Worm (Caenorhabditis elegans) whole organism, young adult: ENCODE results near the gene K11H12.5.

ENCODE experiments used
- B0019.2 ChIP-seq: fragments of 200-800 bp; sonication (Bioruptor generic); conservative IDR thresholded peaks from 2 replicates; pipeline ENCODE4 v1.3.6; 2022; ENCODE audit warnings: missing genetic modification reagents, missing genetic modification characterization, missing compliant biosample characterization
- B0035.1 ChIP-seq: sonication (generic microtip); optimal IDR thresholded peaks from 2 replicates; lab custom pipeline; 2016; ENCODE audit warnings: missing genetic modification characterization, mild to moderate bottlenecking, missing compliant biosample characterization, missing genotype, missing genetic modification reagents
- B0336.3 ChIP-seq: fragments of 200-800 bp; sonication (Bioruptor generic); IDR thresholded peaks from 2 replicates; pipeline ENCODE4 v1.3.6; 2022; ENCODE audit warnings: missing genetic modification characterization, missing compliant biosample characterization
- D2030.7 ChIP-seq: fragments of 200-800 bp; sonication (Bioruptor generic); IDR thresholded peaks from 2 replicates; pipeline ENCODE4 v1.3.6; 2022; ENCODE audit warnings: missing genetic modification reagents, missing genetic modification characterization, missing compliant biosample characterization
- F22D6.2 ChIP-seq: sonication (generic microtip); optimal IDR thresholded peaks from 2 replicates; lab custom pipeline; 2016; ENCODE audit warnings: mild to moderate bottlenecking, missing genetic modification characterization, missing compliant biosample characterization
- F37B4.10 ChIP-seq: fragments of 200-800 bp; sonication (Bioruptor generic); IDR thresholded peaks from 2 replicates; pipeline ENCODE4 v1.3.6; 2022; ENCODE audit warnings: missing genetic modification characterization, missing compliant biosample characterization
- F39B2.1 ChIP-seq: fragments of 200-800 bp; sonication (Bioruptor generic); IDR thresholded peaks from 2 replicates; pipeline ENCODE4 v1.3.6; 2022; ENCODE audit warnings: missing genetic modification reagents, missing genetic modification characterization, missing compliant biosample characterization
- Y79H2A.3 ChIP-seq: fragments of 200-800 bp; sonication (Bioruptor generic); conservative IDR thresholded peaks from 2 replicates; pipeline ENCODE4 v1.3.6; 2022; ENCODE audit warnings: missing genetic modification reagents, missing genetic modification characterization, missing compliant biosample characterization
- atf-7 ChIP-seq: sonication (generic microtip); optimal IDR thresholded peaks from 2 replicates; lab custom pipeline; 2017; ENCODE audit warnings: mild to moderate bottlenecking, missing genetic modification characterization, missing compliant biosample characterization
- attf-3 ChIP-seq: fragments of 200-800 bp; sonication (Bioruptor generic); conservative IDR thresholded peaks from 2 replicates; pipeline ENCODE4 v1.3.6; 2022; ENCODE audit warnings: missing genetic modification reagents, missing genetic modification characterization, missing compliant biosample characterization
- bed-1 ChIP-seq: fragments of 200-800 bp; sonication (Bioruptor generic); IDR thresholded peaks from 2 replicates; pipeline ENCODE4 v1.3.6; 2022; ENCODE audit warnings: missing genetic modification reagents, missing genetic modification characterization, missing compliant biosample characterization
- ccch-3 ChIP-seq: fragments of 200-800 bp; sonication (Bioruptor generic); optimal IDR thresholded peaks from 2 replicates; lab custom pipeline; 2018; ENCODE audit warnings: mild to moderate bottlenecking, missing genetic modification characterization, missing compliant biosample characterization
- ceh-100 ChIP-seq: fragments of 200-800 bp; sonication (Bioruptor generic); IDR thresholded peaks from 2 replicates; pipeline ENCODE4 v1.3.6; 2022; ENCODE audit warnings: missing genetic modification reagents, missing genetic modification characterization, missing compliant biosample characterization
- ceh-79 ChIP-seq: sonication (generic microtip); optimal IDR thresholded peaks from 2 replicates; lab custom pipeline; 2017; ENCODE audit warnings: mild to moderate bottlenecking, missing genetic modification characterization, missing compliant biosample characterization
- die-1 ChIP-seq: sonication (generic microtip); optimal IDR thresholded peaks from 2 replicates; lab custom pipeline; 2016; ENCODE audit warnings: missing genotype, mild to moderate bottlenecking, missing genetic modification characterization, missing compliant biosample characterization
- dox-1 ChIP-seq: fragments of 200-800 bp; sonication (Bioruptor generic); IDR thresholded peaks from 2 replicates; pipeline ENCODE4 v1.3.6; 2022; ENCODE audit warnings: missing genetic modification reagents, missing genetic modification characterization, missing compliant biosample characterization
- dpl-1 ChIP-seq: fragments of 150-350 bp; optimal IDR thresholded peaks from 2 replicates; lab custom pipeline; 2014; ENCODE audit warnings: missing biosample characterization, missing genetic modification reagents, missing genetic modification characterization
- egl-18 ChIP-seq: fragments of 200-800 bp; sonication (Bioruptor generic); IDR thresholded peaks from 2 replicates; pipeline ENCODE4 v1.3.6; 2022; ENCODE audit warnings: missing genetic modification reagents, missing genetic modification characterization, missing compliant biosample characterization
- egrh-3 ChIP-seq: fragments of 200-800 bp; sonication (Bioruptor generic); IDR thresholded peaks from 2 replicates; pipeline ENCODE4 v1.3.6; 2022; ENCODE audit warnings: missing genetic modification reagents, missing genetic modification characterization, missing compliant biosample characterization
- ets-4 ChIP-seq: fragments of 200-800 bp; sonication (Bioruptor generic); optimal IDR thresholded peaks from 2 replicates; lab custom pipeline; 2018; ENCODE audit warnings: mild to moderate bottlenecking, missing genetic modification characterization, missing compliant biosample characterization
- let-526 ChIP-seq: fragments of 200-800 bp; sonication (Bioruptor generic); IDR thresholded peaks from 2 replicates; pipeline ENCODE4 v1.3.6; 2022; ENCODE audit warnings: missing genetic modification reagents, missing genetic modification characterization, missing compliant biosample characterization
- lin-35 ChIP-seq, 3 experiments: fragments of 150-350 bp in 2 of 3; sonication (generic microtip) in 1 of 3; optimal IDR thresholded peaks; 2 replicates each; lab custom pipeline; 2014 to 2018; ENCODE audit warnings: missing biosample characterization in 3 of 3, missing genetic modification characterization in 3 of 3, missing genetic modification reagents in 3 of 3
- lir-1 ChIP-seq: fragments of 200-800 bp; sonication (Bioruptor generic); conservative IDR thresholded peaks from 2 replicates; pipeline ENCODE4 v1.3.6; 2022; ENCODE audit warnings: missing genetic modification reagents, missing genetic modification characterization, missing compliant biosample characterization
- madf-8 ChIP-seq: fragments of 200-800 bp; sonication (Bioruptor generic); conservative IDR thresholded peaks from 2 replicates; pipeline ENCODE4 v1.3.6; 2022; ENCODE audit warnings: missing genetic modification reagents, missing genetic modification characterization, missing compliant biosample characterization
- mcd-1 ChIP-seq: fragments of 200-800 bp; sonication (Bioruptor generic); IDR thresholded peaks from 2 replicates; pipeline ENCODE4 v1.3.6; 2022; ENCODE audit warnings: missing genetic modification reagents, missing genetic modification characterization, missing compliant biosample characterization
- mel-28 ChIP-seq: sonication (generic microtip); optimal IDR thresholded peaks from 2 replicates; lab custom pipeline; 2016; ENCODE audit warnings: borderline replicate concordance, mild to moderate bottlenecking, missing genetic modification characterization, missing compliant biosample characterization
- nfya-1 ChIP-seq: sonication (generic microtip); optimal IDR thresholded peaks from 2 replicates; lab custom pipeline; 2017; ENCODE audit warnings: antibody characterized with exemption, missing compliant biosample characterization, missing genetic modification characterization, borderline replicate concordance; ENCODE audit not compliant: insufficient read depth
- nfya-2 ChIP-seq: fragments of 200-800 bp; sonication (Bioruptor generic); IDR thresholded peaks from 2 replicates; pipeline ENCODE4 v1.3.6; 2022; ENCODE audit warnings: missing genetic modification reagents, missing genetic modification characterization, missing compliant biosample characterization
- nhr-120 ChIP-seq: fragments of 200-800 bp; sonication (Bioruptor generic); IDR thresholded peaks from 2 replicates; pipeline ENCODE4 v1.3.6; 2022; ENCODE audit warnings: missing genetic modification characterization, missing compliant biosample characterization
- nhr-179 ChIP-seq: sonication (generic microtip); optimal IDR thresholded peaks from 2 replicates; lab custom pipeline; 2016; ENCODE audit warnings: mild to moderate bottlenecking, missing genetic modification characterization, missing compliant biosample characterization
- nhr-80 ChIP-seq: sonication (generic microtip); optimal IDR thresholded peaks from 2 replicates; lab custom pipeline; 2016; ENCODE audit warnings: missing genetic modification characterization, missing compliant biosample characterization
- rcor-1 ChIP-seq: fragments of 200-800 bp; sonication (Bioruptor generic); IDR thresholded peaks from 2 replicates; pipeline ENCODE4 v1.3.6; 2022; ENCODE audit warnings: missing genetic modification reagents, missing genetic modification characterization, missing compliant biosample characterization
- repo-1 ChIP-seq: sonication (generic microtip); optimal IDR thresholded peaks from 2 replicates; lab custom pipeline; 2017; ENCODE audit warnings: mild to moderate bottlenecking, missing genetic modification characterization, missing compliant biosample characterization
- tbx-9 ChIP-seq: sonication (generic microtip); optimal IDR thresholded peaks from 2 replicates; lab custom pipeline; 2016; ENCODE audit warnings: borderline replicate concordance, missing genetic modification characterization, inconsistent platforms, missing compliant biosample characterization
- xnd-1 ChIP-seq: sonication (generic microtip); optimal IDR thresholded peaks from 2 replicates; lab custom pipeline; 2016; ENCODE audit warnings: missing genotype, missing genetic modification reagents, missing genetic modification characterization, missing compliant biosample characterization
- ztf-22 ChIP-seq: fragments of 200-800 bp; sonication (Bioruptor generic); optimal IDR thresholded peaks from 2 replicates; lab custom pipeline; 2018; ENCODE audit warnings: mild to moderate bottlenecking, missing genetic modification characterization, moderate library complexity, missing compliant biosample characterization
- ztf-26 ChIP-seq: sonication (generic microtip); optimal IDR thresholded peaks from 2 replicates; lab custom pipeline; 2017; ENCODE audit warnings: missing genetic modification characterization, missing compliant biosample characterization
- ztf-28 ChIP-seq: fragments of 200-800 bp; sonication (Bioruptor generic); IDR thresholded peaks from 2 replicates; pipeline ENCODE4 v1.3.6; 2022; ENCODE audit warnings: missing genetic modification reagents, missing genetic modification characterization, missing compliant biosample characterization
- ztf-3 ChIP-seq: fragments of 200-800 bp; sonication (Bioruptor generic); optimal IDR thresholded peaks from 2 replicates; lab custom pipeline; 2018; ENCODE audit warnings: mild to moderate bottlenecking, missing genetic modification characterization, missing compliant biosample characterization

Gene K11H12.5

ce11 chrIV:665225-665624 lies 11.2 kb upstream of the K11H12.5 start, which contains the start of gene K11H12.7 (continued):
- TF ChIP-seq ztf-28 (no peak), Y79H2A.3 (GFP tag; lab: Robert Waterston, UW) (no peak), madf-8 (GFP tag; lab: Robert Waterston, UW) (no peak), tbx-9 (tag; lab: Kevin White, UChicago) (no peak)
- TF ChIP-seq, all 124 proteins: peak for 0

- TF ChIP-seq F39B2.1: no peak
- TF ChIP-seq egl-18 (GFP tag; lab: Robert Waterston, UW): no peak
- TF ChIP-seq mel-28 (tag; lab: Kevin White, UChicago): no peak
Observed at ce11 chrIV:666991-667390, 9.4 kb upstream of the K11H12.5 start, which contains the start of gene K11H12.6. TSS of gene K11H12.6 (plus strand) at chrIV:667291.

ce11 chrIV:670455-670854 lies 5.9 kb upstream of the K11H12.5 start, which contains the start of gene K11H12.11:
TSS of gene K11H12.11 (minus strand) at chrIV:670555.
- TF ChIP-seq nfya-2 (GFP tag; lab: Robert Waterston, UW) (no peak), F22D6.2 (tag; lab: Kevin White, UChicago) (no peak), rcor-1 (no peak), B0336.3 (no peak), let-526 (GFP tag; lab: Robert Waterston, UW) (no peak), ccch-3 (GFP tag; lab: Kevin White, UChicago) (no peak), dpl-1 (GFP tag; lab: Kevin White, UChicago) (no peak), ceh-100 (GFP tag; lab: Robert Waterston, UW) (no peak), D2030.7 (GFP tag; lab: Robert Waterston, UW) (no peak)
- TF ChIP-seq, all 124 proteins: peak for 0

- TF ChIP-seq ztf-3 (GFP tag; lab: Kevin White, UChicago) (no peak), ztf-26 (no peak), repo-1 (tag; lab: Kevin White, UChicago) (no peak), bed-1 (no peak), dox-1 (peak; percentile 70), attf-3 (GFP tag; lab: Robert Waterston, UW) (no peak), lir-1 (GFP tag; lab: Robert Waterston, UW) (no peak), ceh-79 (tag; lab: Kevin White, UChicago) (no peak), B0035.1 (tag; lab: Kevin White, UChicago) (no peak), ets-4 (GFP tag; lab: Kevin White, UChicago) (peak; percentile 70), egrh-3 (GFP tag; lab: Robert Waterston, UW) (no peak), ztf-22 (GFP tag; lab: Kevin White, UChicago) (no peak), nhr-80 (tag; lab: Kevin White, UChicago) (peak; percentile 90)
Observed at ce11 chrIV:673313-673712, 3.1 kb upstream of the K11H12.5 start, which contains the start of gene K11H12.3. TSS of gene K11H12.3 (minus strand) at chrIV:673480.

- no peak for TF ChIP-seq lin-35 (GFP tag; optimal IDR thresholded peaks at IDR 0.05; lab: Kevin White, UChicago)
- TF ChIP-seq nfya-1 (tag; lab: Kevin White, UChicago): no peak
- TF ChIP-seq ztf-3 (GFP tag; lab: Kevin White, UChicago): no peak
- TF ChIP-seq xnd-1: no peak
- no peak for TF ChIP-seq nhr-120 (GFP tag; lab: Robert Waterston, UW)
- no peak for TF ChIP-seq B0019.2 (GFP tag; lab: Robert Waterston, UW)
- TF ChIP-seq dox-1: 0 out of 2 replicates have a peak, but pooled peaks have one; percentile 16
- no peak for TF ChIP-seq atf-7 (tag; lab: Kevin White, UChicago)
- TF ChIP-seq mcd-1 (GFP tag; lab: Robert Waterston, UW): no peak
- no peak for TF ChIP-seq F37B4.10
- TF ChIP-seq bed-1: no peak
- peak; percentile 57 for TF ChIP-seq nhr-80 (tag; lab: Kevin White, UChicago)
- no peak for TF ChIP-seq nhr-179 (tag; lab: Kevin White, UChicago)
- no peak for TF ChIP-seq ceh-100 (GFP tag; lab: Robert Waterston, UW)
- no peak for TF ChIP-seq Y79H2A.3 (GFP tag; lab: Robert Waterston, UW)
- no peak for TF ChIP-seq die-1 (tag; lab: Kevin White, UChicago)
- TF ChIP-seq, all 124 proteins: peak for 2
Observed at ce11 chrIV:675471-676159, 765 bp upstream of the K11H12.5 start, which contains the start of the genes K11H12.4 and K11H12.10. TSS of gene K11H12.4 (minus strand) at chrIV:675883. TSS of gene K11H12.10 (plus strand) at chrIV:676075.
